Fruit fly (Drosophila melanogaster) whole organism, wandering third instar larva: ENCODE data around the gene Ilk.

Experiments used
- Hr78 ChIP-seq: fragments of >200 bp; optimal IDR thresholded peaks from 2 replicates; lab custom pipeline; 2017; ENCODE audit warnings: missing biosample characterization, missing genetic modification characterization
- Mio ChIP-seq: sonication (Bioruptor generic); optimal IDR thresholded peaks from 2 replicates; lab custom pipeline; 2016; ENCODE audit warnings: missing biosample characterization, missing genetic modification characterization
- N ChIP-seq: fragments of >200 bp; optimal IDR thresholded peaks from 2 replicates; lab custom pipeline; 2018; ENCODE audit warnings: missing biosample characterization, missing external identifiers, missing genetic modification characterization
- br ChIP-seq: fragments of 200-800 bp; sonication (Bioruptor generic); optimal IDR thresholded peaks from 2 replicates; lab custom pipeline; 2016; ENCODE audit warnings: missing biosample characterization, missing genetic modification characterization
- foxo ChIP-seq, 2 experiments: fragments of 200-800 bp; sonication (Bioruptor generic); optimal IDR thresholded peaks; 2 replicates in 1 of 2; 3 replicates in 1 of 2; lab custom pipeline; 2016 to 2017; ENCODE audit warnings: missing biosample characterization in 2 of 2, missing genetic modification characterization in 2 of 2
- psq ChIP-seq: fragments of 200-800 bp; sonication (Bioruptor generic); optimal IDR thresholded peaks from 3 replicates; lab custom pipeline; 2017; ENCODE audit warnings: missing biosample characterization, mild to moderate bottlenecking, missing genetic modification characterization, moderate library complexity

- TF ChIP-seq psq (GFP tag; lab: Kevin White, UChicago) (no peak), br (GFP tag; lab: Kevin White, UChicago) (no peak), Hr78 (no peak), Mio (GFP tag; lab: Kevin White, UChicago) (no peak), foxo (GFP tag; optimal IDR thresholded peaks at IDR 0.05; lab: Kevin White, UChicago) (no peak), N (GFP tag; lab: Kevin White, UChicago) (no peak)
These were observed 51.2 kb downstream of the Ilk start, which contains the start of gene CG9391 for dm6 chr3L:21267862-21268385.
